Fruit fly (Drosophila melanogaster) whole organism, prepupa: ENCODE measurements around the gene REPTOR.

ENCODE experiments used
- Blimp-1 ChIP-seq: fragments of 200-800 bp; sonication (Bioruptor generic); optimal IDR thresholded peaks from 3 replicates; lab custom pipeline; 2017; ENCODE audit warnings: missing biosample characterization, missing genetic modification characterization, mild to moderate bottlenecking, moderate library complexity, missing genetic modification reagents
- CG10669 ChIP-seq: fragments of 200-800 bp; sonication (Bioruptor generic); optimal IDR thresholded peaks from 3 replicates; lab custom pipeline; 2018; ENCODE audit warnings: missing biosample characterization, mild to moderate bottlenecking, missing genetic modification characterization, moderate library complexity
- CG11294 ChIP-seq: fragments of 200-800 bp; sonication (Bioruptor generic); IDR thresholded peaks from 2 replicates; pipeline ENCODE4 v1.3.6; 2022; ENCODE audit warnings: missing biosample characterization, missing genetic modification characterization
- CG11902 ChIP-seq: fragments of 200-800 bp; sonication (Bioruptor generic); optimal IDR thresholded peaks from 3 replicates; lab custom pipeline; 2016; ENCODE audit warnings: missing biosample characterization, missing genetic modification characterization
- CG1621 ChIP-seq: fragments of 200-800 bp; sonication (Bioruptor generic); optimal IDR thresholded peaks from 3 replicates; lab custom pipeline; 2018; ENCODE audit warnings: missing biosample characterization, mild to moderate bottlenecking, missing genetic modification characterization
- CG16779 ChIP-seq: fragments of 200-800 bp; sonication (Bioruptor generic); optimal IDR thresholded peaks from 3 replicates; lab custom pipeline; 2017; ENCODE audit warnings: missing biosample characterization, mild to moderate bottlenecking, missing genetic modification characterization
- CG3032 ChIP-seq: fragments of 200-800 bp; optimal IDR thresholded peaks from 2 replicates; lab custom pipeline; 2019; ENCODE audit warnings: missing biosample characterization, mild to moderate bottlenecking, missing genetic modification characterization, moderate library complexity
- CG32006 ChIP-seq: fragments of 200-800 bp; sonication (Bioruptor generic); optimal IDR thresholded peaks from 3 replicates; lab custom pipeline; 2017; ENCODE audit warnings: missing biosample characterization, mild to moderate bottlenecking, missing genetic modification characterization
- CG34406 ChIP-seq: fragments of 200-800 bp; sonication (Bioruptor generic); optimal IDR thresholded peaks from 3 replicates; lab custom pipeline; 2016; ENCODE audit warnings: missing biosample characterization, missing genetic modification characterization
- CG3919 ChIP-seq: fragments of 200-800 bp; sonication (Bioruptor generic); optimal IDR thresholded peaks from 3 replicates; lab custom pipeline; 2016; ENCODE audit warnings: missing biosample characterization, missing genetic modification characterization
- CG4318 ChIP-seq: fragments of 200-800 bp; sonication (Bioruptor generic); optimal IDR thresholded peaks from 3 replicates; lab custom pipeline; 2017; ENCODE audit warnings: missing biosample characterization, mild to moderate bottlenecking, missing genetic modification characterization
- CG6163 ChIP-seq: fragments of 200-800 bp; sonication (Bioruptor generic); IDR thresholded peaks from 3 replicates; pipeline ENCODE4 v1.3.6; 2022; ENCODE audit warnings: missing biosample characterization, missing genetic modification characterization
- CG6854 ChIP-seq: fragments of 200-800 bp; sonication (Bioruptor generic); optimal IDR thresholded peaks from 2 replicates; lab custom pipeline; 2017; ENCODE audit warnings: missing biosample characterization, mild to moderate bottlenecking, missing genetic modification characterization
- CG8319 ChIP-seq: fragments of 200-800 bp; sonication (Bioruptor generic); optimal IDR thresholded peaks from 3 replicates; lab custom pipeline; 2016; ENCODE audit warnings: missing biosample characterization, missing genetic modification characterization
- CG9139 ChIP-seq: fragments of 200-800 bp; sonication (Bioruptor generic); optimal IDR thresholded peaks from 3 replicates; lab custom pipeline; 2017; ENCODE audit warnings: missing biosample characterization, mild to moderate bottlenecking, missing genetic modification characterization
- Eip75B ChIP-seq: fragments of 200-800 bp; sonication (Bioruptor generic); optimal IDR thresholded peaks from 3 replicates; lab custom pipeline; 2016; ENCODE audit warnings: missing biosample characterization, missing genetic modification characterization
- Eip78C ChIP-seq: fragments of 200-800 bp; sonication (Bioruptor generic); peaks from one replicate; lab custom pipeline; 2016; ENCODE audit warnings: missing biosample characterization, missing genetic modification characterization
- Ets21C ChIP-seq: fragments of 200-800 bp; sonication (Bioruptor generic); optimal IDR thresholded peaks from 3 replicates; lab custom pipeline; 2016; ENCODE audit warnings: missing biosample characterization, missing genetic modification characterization
- Gug ChIP-seq: fragments of 200-800 bp; sonication (Bioruptor generic); IDR thresholded peaks from 2 replicates; pipeline ENCODE4 v1.3.6; 2022; ENCODE audit warnings: missing biosample characterization, missing genetic modification characterization
- Hr39 ChIP-seq: fragments of 200-800 bp; sonication (Bioruptor generic); optimal IDR thresholded peaks from 2 replicates; lab custom pipeline; 2016; ENCODE audit warnings: missing biosample characterization, missing genetic modification characterization
- Lpt ChIP-seq: fragments of 200-800 bp; sonication (Bioruptor generic); optimal IDR thresholded peaks from 3 replicates; lab custom pipeline; 2016; ENCODE audit warnings: missing biosample characterization, missing genetic modification characterization
- Met ChIP-seq: fragments of 200-800 bp; sonication (Bioruptor generic); optimal IDR thresholded peaks from 3 replicates; lab custom pipeline; 2016; ENCODE audit warnings: missing biosample characterization, missing genetic modification characterization
- Sox102F ChIP-seq: fragments of 200-800 bp; sonication (Bioruptor generic); optimal IDR thresholded peaks from 2 replicates; lab custom pipeline; 2016; ENCODE audit warnings: missing biosample characterization, mild to moderate bottlenecking, missing genetic modification characterization
- Sox14 ChIP-seq: fragments of 200-800 bp; sonication (Bioruptor generic); optimal IDR thresholded peaks from 3 replicates; lab custom pipeline; 2016; ENCODE audit warnings: missing biosample characterization, missing genetic modification characterization
- Sox15 ChIP-seq: fragments of 200-800 bp; sonication (Bioruptor generic); optimal IDR thresholded peaks from 3 replicates; lab custom pipeline; 2016; ENCODE audit warnings: missing biosample characterization, missing genetic modification characterization
- achi ChIP-seq: fragments of 200-800 bp; sonication (Bioruptor generic); optimal IDR thresholded peaks from 3 replicates; lab custom pipeline; 2016; ENCODE audit warnings: missing biosample characterization, missing genetic modification characterization
- acj6 ChIP-seq: fragments of 200-800 bp; sonication (Bioruptor generic); optimal IDR thresholded peaks from 3 replicates; lab custom pipeline; 2016; ENCODE audit warnings: missing biosample characterization, missing genetic modification characterization
- cyc ChIP-seq: fragments of 200-800 bp; sonication (Bioruptor generic); optimal IDR thresholded peaks from 3 replicates; lab custom pipeline; 2016; ENCODE audit warnings: missing biosample characterization, missing genetic modification characterization
- dac ChIP-seq: fragments of 200-800 bp; sonication (Bioruptor generic); optimal IDR thresholded peaks from 2 replicates; lab custom pipeline; 2017; ENCODE audit warnings: missing biosample characterization, mild to moderate bottlenecking, missing genetic modification characterization
- eg ChIP-seq: fragments of 200-800 bp; sonication (Bioruptor generic); IDR thresholded peaks from 3 replicates; pipeline ENCODE4 v1.3.6; 2022; ENCODE audit warnings: missing biosample characterization, missing genetic modification characterization
- fkh ChIP-seq: fragments of 200-800 bp; sonication (Bioruptor generic); optimal IDR thresholded peaks from 3 replicates; lab custom pipeline; 2017; ENCODE audit warnings: missing biosample characterization, mild to moderate bottlenecking, missing genetic modification characterization, moderate library complexity
- lz ChIP-seq: fragments of 200-800 bp; sonication (Bioruptor generic); optimal IDR thresholded peaks from 3 replicates; lab custom pipeline; 2016; ENCODE audit warnings: missing biosample characterization, missing genetic modification characterization
- net ChIP-seq: fragments of 200-800 bp; sonication (Bioruptor generic); optimal IDR thresholded peaks from 3 replicates; lab custom pipeline; 2016; ENCODE audit warnings: missing biosample characterization, missing genetic modification characterization
- pdm3 ChIP-seq: fragments of 200-800 bp; sonication (Bioruptor generic); optimal IDR thresholded peaks from 3 replicates; lab custom pipeline; 2016; ENCODE audit warnings: missing biosample characterization, missing genetic modification characterization
- ss ChIP-seq, 2 experiments: fragments of 200-800 bp; sonication (Bioruptor generic); optimal IDR thresholded peaks; 2 replicates in 1 of 2; 3 replicates in 1 of 2; lab custom pipeline; 2017 to 2018; ENCODE audit warnings: mild to moderate bottlenecking in 2 of 2, missing biosample characterization in 2 of 2, missing genetic modification characterization in 2 of 2, moderate library complexity in 1 of 2
- svp ChIP-seq: fragments of 200-800 bp; sonication (Bioruptor generic); peaks from one replicate; lab custom pipeline; 2016; ENCODE audit warnings: missing biosample characterization, missing genetic modification characterization
- topi ChIP-seq: fragments of 200-800 bp; sonication (Bioruptor generic); optimal IDR thresholded peaks from 3 replicates; lab custom pipeline; 2016; ENCODE audit warnings: missing biosample characterization, missing genetic modification characterization
- vri ChIP-seq: fragments of 200-800 bp; sonication (Bioruptor generic); optimal IDR thresholded peaks from 3 replicates; lab custom pipeline; 2016; ENCODE audit warnings: missing biosample characterization, mild to moderate bottlenecking, missing genetic modification characterization

Gene REPTOR

DNA sequence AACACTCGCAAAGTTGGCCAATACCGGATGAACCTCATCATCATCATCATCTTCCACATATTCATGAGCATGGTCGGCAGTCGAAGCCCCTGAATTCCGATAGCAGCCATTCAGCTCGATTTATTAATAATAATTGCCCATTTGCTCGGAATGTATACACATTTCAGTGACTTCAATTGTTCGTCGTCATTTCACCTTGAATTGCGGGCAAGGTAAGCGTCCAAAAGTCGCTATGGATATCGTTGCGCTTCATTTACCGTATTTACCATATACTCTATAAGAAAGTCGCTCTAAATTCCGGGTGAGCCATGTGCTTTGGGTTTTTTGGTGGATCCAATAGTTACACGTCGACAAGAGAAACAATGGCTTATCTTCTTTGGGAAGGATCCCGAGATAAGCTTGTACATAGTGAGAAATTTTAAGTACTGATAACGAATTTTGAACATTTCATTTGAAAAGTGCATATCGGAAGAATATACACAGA, 43.4 kb upstream of the REPTOR start (continued):
- TF ChIP-seq Ets21C (GFP tag; lab: Kevin White, UChicago): no peak
- peak; percentile 12 for TF ChIP-seq Sox15 (GFP tag; lab: Kevin White, UChicago)
- peak; percentile 30 for TF ChIP-seq Hr39
- TF ChIP-seq topi: peak; percentile 24
- TF ChIP-seq CG6163 (GFP tag; lab: Robert Waterston, UW): peak; percentile 58; the same call in 1 of the 3 replicates
- TF ChIP-seq svp: peak; percentile 73
- peak; percentile 25 for TF ChIP-seq Eip75B (GFP tag; lab: Kevin White, UChicago)
- TF ChIP-seq CG16779 (tag; lab: Kevin White, UChicago): no peak
- TF ChIP-seq CG11294 (GFP tag; lab: Robert Waterston, UW): no peak
- TF ChIP-seq CG32006 (GFP tag; lab: Kevin White, UChicago): peak; percentile 73
- TF ChIP-seq CG34406: peak; percentile 21
- TF ChIP-seq CG9139 (GFP tag; lab: Kevin White, UChicago): no peak
- peak; percentile 87 for TF ChIP-seq Eip78C
- TF ChIP-seq eg (GFP tag; lab: Robert Waterston, UW): no peak
- peak; percentile 17 for TF ChIP-seq acj6 (GFP tag; lab: Kevin White, UChicago)
- no peak for TF ChIP-seq CG11902 (GFP tag; lab: Kevin White, UChicago)
- TF ChIP-seq Gug (GFP tag; lab: Robert Waterston, UW): no peak
- TF ChIP-seq Met: no peak

- TF ChIP-seq pdm3 (GFP tag; lab: Kevin White, UChicago) (no peak), CG6854 (GFP tag; lab: Kevin White, UChicago) (no peak), svp (no peak), Ets21C (GFP tag; lab: Kevin White, UChicago) (no peak), ss (GFP tag; optimal IDR thresholded peaks at IDR 0.05; lab: Kevin White, UChicago) (peak in 1 of 2 experiments; percentile 37), dac (GFP tag; lab: Kevin White, UChicago) (no peak), CG9139 (GFP tag; lab: Kevin White, UChicago) (no peak), vri (GFP tag; lab: Kevin White, UChicago) (peak; percentile 30), CG34406 (no peak), Eip78C (no peak), CG11902 (GFP tag; lab: Kevin White, UChicago) (no peak), Sox15 (GFP tag; lab: Kevin White, UChicago) (no peak), CG4318 (no peak), achi (no peak), net (no peak), CG8319 (GFP tag; lab: Kevin White, UChicago) (no peak), Lpt (GFP tag; lab: Kevin White, UChicago) (no peak), CG16779 (tag; lab: Kevin White, UChicago) (no peak), fkh (GFP tag; lab: Kevin White, UChicago) (no peak), CG32006 (GFP tag; lab: Kevin White, UChicago) (no peak), Gug (GFP tag; lab: Robert Waterston, UW) (no peak), Eip75B (GFP tag; lab: Kevin White, UChicago) (no peak), Blimp-1 (GFP tag; lab: Kevin White, UChicago) (no peak), CG1621 (tag; lab: Kevin White, UChicago) (peak; percentile 20), Sox102F (GFP tag; lab: Kevin White, UChicago) (no peak), lz (GFP tag; lab: Kevin White, UChicago) (no peak), CG3032 (tag; lab: Kevin White, UChicago) (peak; percentile 18), CG3919 (GFP tag; lab: Kevin White, UChicago) (no peak), Sox14 (peak; percentile 27), CG10669 (GFP tag; lab: Kevin White, UChicago) (no peak)
Measured at dm6 chr3R:24625517-24625925, 42.9 kb upstream of the REPTOR start, which contains the start of the genes Syx18 and atl. Gene Syx18, minus strand, starts transcription at chr3R:24625562. Gene atl, plus strand, starts transcription at chr3R:24625671.

dm6 chr3R:24620569-24620968, 37.9 kb upstream of the REPTOR start:
- TF ChIP-seq net (no peak), Blimp-1 (GFP tag; lab: Kevin White, UChicago) (no peak), cyc (GFP tag; lab: Kevin White, UChicago) (no peak), Gug (GFP tag; lab: Robert Waterston, UW) (no peak), Eip78C (peak; percentile 5)
